Worm (Caenorhabditis elegans) whole organism, midembryonic: Measurements from ENCODE around the gene F11A5.15.

Experiments used
- T22C8.4 ChIP-seq: fragments of 200-800 bp; sonication (Bioruptor generic); IDR thresholded peaks from 2 replicates; pipeline ENCODE4 v1.3.6; 2022; ENCODE audit warnings: missing genetic modification characterization, missing compliant biosample characterization
- cog-1 ChIP-seq: sonication (generic microtip); optimal IDR thresholded peaks from 2 replicates; lab custom pipeline; 2016; ENCODE audit warnings: missing genetic modification characterization, missing compliant biosample characterization
- flt-1 ChIP-seq: fragments of 200-800 bp; sonication (Bioruptor generic); IDR thresholded peaks from 2 replicates; pipeline ENCODE4 v1.3.6; 2022; ENCODE audit warnings: missing genetic modification characterization, missing compliant biosample characterization
- tab-1 ChIP-seq: fragments of 200-800 bp; sonication (Bioruptor generic); IDR thresholded peaks from 2 replicates; pipeline ENCODE4 v1.3.6; 2022; ENCODE audit warnings: missing genetic modification characterization, missing compliant biosample characterization
- ztf-23 ChIP-seq: fragments of 200-800 bp; sonication (Bioruptor generic); IDR thresholded peaks from 2 replicates; pipeline ENCODE4 v1.3.6; 2022; ENCODE audit warnings: missing genetic modification reagents, missing genetic modification characterization, missing compliant biosample characterization
- ztf-29 ChIP-seq: fragments of 200-800 bp; sonication (Bioruptor generic); IDR thresholded peaks from 2 replicates; pipeline ENCODE4 v1.3.6; 2022; ENCODE audit warnings: missing genetic modification reagents, missing genetic modification characterization, missing compliant biosample characterization

ce11 chrV:16249105-16249504 lies 30.7 kb upstream of the F11A5.15 start:
- TF ChIP-seq T22C8.4 (GFP tag; lab: Robert Waterston, UW): no peak
- no peak for TF ChIP-seq flt-1
- no peak for TF ChIP-seq tab-1 (GFP tag; lab: Robert Waterston, UW)
- no peak for TF ChIP-seq ztf-29 (GFP tag; lab: Robert Waterston, UW)
- TF ChIP-seq cog-1: no peak
- no peak for TF ChIP-seq ztf-23 (GFP tag; lab: Robert Waterston, UW)
